Fruit fly (Drosophila melanogaster) Kc167 (cell line): ENCODE results near the gene CG17839.

Experiments used
- Myc ChIP-seq: fragments of >200 bp; optimal IDR thresholded peaks from 2 replicates; lab custom pipeline; 2017; ENCODE audit warnings: missing external identifiers
- Sin3A ChIP-seq: fragments of >200 bp; optimal IDR thresholded peaks from 2 replicates; lab custom pipeline; 2018; ENCODE audit warnings: missing external identifiers
- h ChIP-seq: fragments of >200 bp; optimal IDR thresholded peaks from 3 replicates; lab custom pipeline; 2018; ENCODE audit warnings: missing external identifiers
- psq ChIP-seq: fragments of >200 bp; optimal IDR thresholded peaks from 2 replicates; lab custom pipeline; 2017; ENCODE audit warnings: missing external identifiers
- ttk ChIP-seq: sonication (Bioruptor generic); optimal IDR thresholded peaks from 2 replicates; lab custom pipeline; 2017; ENCODE audit warnings: missing external identifiers

DNA sequence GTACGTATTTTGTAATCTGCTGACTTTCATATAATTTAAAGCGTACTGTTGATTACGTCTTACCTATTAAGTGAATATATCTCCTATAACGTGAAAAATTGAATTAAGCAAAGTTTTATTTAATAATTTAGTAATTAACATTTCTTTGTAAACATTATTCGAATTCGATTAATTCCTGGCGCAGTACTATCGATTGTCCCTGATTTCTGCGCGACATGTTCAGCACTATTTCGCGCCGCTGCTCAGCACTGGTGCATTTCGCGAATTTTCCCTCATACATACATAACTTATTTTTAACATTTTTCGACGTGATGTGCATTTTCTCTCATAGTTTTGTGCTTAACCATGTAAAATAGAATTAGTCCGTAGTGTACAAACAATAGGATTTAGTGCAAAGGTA is 15.3 kb upstream of the CG17839 start, which contains the start of gene Helz:
- TF ChIP-seq psq: no peak
- TF ChIP-seq h: no peak
- TF ChIP-seq Myc (lab: Kevin White, UChicago): no peak
- no peak for TF ChIP-seq Sin3A
- TF ChIP-seq ttk: no peak
